Worm (Caenorhabditis elegans): ENCODE measurements around the gene nra-4.

DNA sequence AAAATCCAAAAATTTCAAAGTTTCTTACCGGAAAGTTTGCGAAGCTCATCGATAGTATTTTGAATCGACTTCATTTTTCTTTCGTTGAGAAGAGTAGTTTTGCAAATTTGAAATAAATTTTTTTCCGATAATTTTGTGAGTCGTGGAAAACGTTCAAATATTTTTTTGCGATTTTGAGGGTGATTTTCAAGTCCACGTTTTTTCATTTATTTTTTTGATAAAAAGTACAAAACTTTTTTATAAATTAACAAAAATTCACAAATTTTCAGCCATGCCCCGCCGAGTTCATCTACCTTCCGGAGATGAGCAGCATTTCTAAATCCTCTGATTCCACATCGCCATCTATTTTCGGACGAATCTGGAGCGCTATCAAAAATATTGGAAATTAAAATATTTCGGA lies 19.1 kb upstream of the nra-4 start, which contains the start of gene K10C9.7:
- TF ChIP-seq pqm-1 (tag; optimal IDR thresholded peaks at IDR 0.05) (no peak), ama-1 (optimal IDR thresholded peaks at IDR 0.05) (no peak), nfya-1 (tag; optimal IDR thresholded peaks at IDR 0.05) (no peak), tbx-2 (tag; optimal IDR thresholded peaks at IDR 0.05) (no peak), ceh-6 (GFP tag; optimal IDR thresholded peaks at IDR 0.05) (no peak), ceh-9 (tag; optimal IDR thresholded peaks at IDR 0.05) (no peak), unc-55 (GFP tag; optimal IDR thresholded peaks at IDR 0.05) (no peak), C08G9.2 (tag; optimal IDR thresholded peaks at IDR 0.05) (no peak), ceh-45 (GFP tag; IDR thresholded peaks at IDR 0.05) (no peak), C38D4.7 (GFP tag; optimal IDR thresholded peaks at IDR 0.05) (no peak), unc-86 (tag; optimal IDR thresholded peaks at IDR 0.05) (no peak), K09A11.1 (tag; optimal IDR thresholded peaks at IDR 0.05; ENCODE audit: insufficient read depth) (no peak), ceh-24 (tag; optimal IDR thresholded peaks at IDR 0.05) (no peak), lin-11 (tag; optimal IDR thresholded peaks at IDR 0.05) (no peak)

All from whole organism, late embryonic.